Worm (Caenorhabditis elegans) whole organism, L2 larva: ENCODE data around the gene W01B6.8.

Source experiments
- F13H6.1 ChIP-seq: sonication (generic microtip); optimal IDR thresholded peaks from 2 replicates; lab custom pipeline; 2016; ENCODE audit warnings: missing genetic modification characterization, missing compliant biosample characterization
- Y55F3AM.14 ChIP-seq: fragments of 200-800 bp; sonication (Bioruptor generic); optimal IDR thresholded peaks from 2 replicates; lab custom pipeline; 2018; ENCODE audit warnings: mild to moderate bottlenecking, missing genetic modification characterization, missing compliant biosample characterization
- ama-1 ChIP-seq: fragments of 150-350 bp; optimal IDR thresholded peaks from 2 replicates; lab custom pipeline; 2018; ENCODE audit warnings: inconsistent platforms
- dmd-4 ChIP-seq: sonication (generic microtip); optimal IDR thresholded peaks from 2 replicates; lab custom pipeline; 2017; ENCODE audit warnings: missing biosample characterization, missing genetic modification characterization
- elt-3 ChIP-seq: sonication (generic microtip); optimal IDR thresholded peaks from 2 replicates; lab custom pipeline; 2017; ENCODE audit warnings: missing biosample characterization, missing genetic modification characterization
- lin-39 ChIP-seq: fragments of 150-350 bp; optimal IDR thresholded peaks from 2 replicates; lab custom pipeline; 2014; ENCODE audit warnings: missing biosample characterization, missing genetic modification reagents, missing genetic modification characterization
- lsy-2 ChIP-seq, 2 experiments: fragments of 150-350 bp in 1 of 2; sonication (generic microtip) in 1 of 2; optimal IDR thresholded peaks; 2 replicates each; lab custom pipeline; 2014 to 2017; ENCODE audit warnings: missing biosample characterization in 2 of 2, missing genetic modification characterization in 2 of 2
- nhr-12 ChIP-seq: fragments of 150-350 bp; optimal IDR thresholded peaks from 2 replicates; lab custom pipeline; 2014; ENCODE audit warnings: missing biosample characterization, missing genetic modification characterization
- nhr-237 ChIP-seq: fragments of 150-350 bp; optimal IDR thresholded peaks from 2 replicates; lab custom pipeline; 2014; ENCODE audit warnings: missing biosample characterization, missing genetic modification characterization
- nhr-77 ChIP-seq: fragments of 150-350 bp; optimal IDR thresholded peaks from 2 replicates; lab custom pipeline; 2014; ENCODE audit warnings: missing biosample characterization, missing genetic modification characterization
- skn-1 ChIP-seq: sonication (generic microtip); optimal IDR thresholded peaks from 2 replicates; lab custom pipeline; 2017; ENCODE audit warnings: missing biosample characterization, missing genetic modification characterization
- unc-39 ChIP-seq: fragments of 150-350 bp; optimal IDR thresholded peaks from 2 replicates; lab custom pipeline; 2014; ENCODE audit warnings: missing biosample characterization, missing genetic modification characterization
- unc-55 ChIP-seq: fragments of 150-350 bp; sonication (generic microtip); optimal IDR thresholded peaks from 3 replicates; lab custom pipeline; 2014; ENCODE audit warnings: missing biosample characterization, missing genetic modification reagents, missing genetic modification characterization
- unc-62 ChIP-seq: fragments of 150-350 bp; optimal IDR thresholded peaks from 2 replicates; lab custom pipeline; 2014; ENCODE audit warnings: missing biosample characterization, missing genetic modification reagents, missing genetic modification characterization

ce11 chrIV:10095171-10095570 is 11.0 kb upstream of the W01B6.8 start, which contains the start of the genes C04G2.5 and msp-36:
- TF ChIP-seq unc-39 (tag; lab: Kevin White, UChicago) = no peak
- TF ChIP-seq lin-39 (tag; lab: Kevin White, UChicago) = no peak
- no peak for TF ChIP-seq ama-1 (lab: Kevin White, UChicago)
- TF ChIP-seq unc-62 = no peak
- TF ChIP-seq dmd-4 (tag; lab: Kevin White, UChicago) = no peak
- TF ChIP-seq lsy-2 (tag; optimal IDR thresholded peaks at IDR 0.05; lab: Kevin White, UChicago) = no peak
- no peak for TF ChIP-seq nhr-12 (tag; lab: Kevin White, UChicago)
- TF ChIP-seq skn-1 (tag; lab: Kevin White, UChicago) = no peak
- no peak for TF ChIP-seq unc-55 (GFP tag; lab: Kevin White, UChicago)
- no peak for TF ChIP-seq elt-3 (tag; lab: Kevin White, UChicago)
- no peak for TF ChIP-seq Y55F3AM.14 (GFP tag; lab: Kevin White, UChicago)
- TF ChIP-seq nhr-77 (tag; lab: Kevin White, UChicago) = no peak
- no peak for TF ChIP-seq F13H6.1
- TF ChIP-seq nhr-237 = no peak
